Fruit fly (Drosophila melanogaster) whole organism, embryonic: Measurements from ENCODE around the gene mEFG1.

Experiments used
- BEAF-32 ChIP-seq: fragments of 200-800 bp; sonication (Bioruptor generic); optimal IDR thresholded peaks from 3 replicates; lab custom pipeline; 2017; ENCODE audit warnings: missing biosample characterization, missing genetic modification characterization, mild to moderate bottlenecking, moderate library complexity, missing genetic modification reagents
- CG10543 ChIP-seq: fragments of 200-800 bp; sonication (Bioruptor generic); optimal IDR thresholded peaks from 3 replicates; lab custom pipeline; 2017; ENCODE audit warnings: missing biosample characterization, mild to moderate bottlenecking, missing genetic modification characterization, moderate library complexity
- CG11504 ChIP-seq: fragments of 200-800 bp; sonication (Bioruptor generic); optimal IDR thresholded peaks from 3 replicates; lab custom pipeline; 2019; ENCODE audit warnings: missing biosample characterization, mild to moderate bottlenecking, missing genetic modification characterization, moderate library complexity
- CG12391 ChIP-seq: fragments of 200-800 bp; sonication (Bioruptor generic); optimal IDR thresholded peaks from 3 replicates; lab custom pipeline; 2018; ENCODE audit warnings: missing biosample characterization, mild to moderate bottlenecking, missing genetic modification characterization, moderate library complexity
- CG1603 ChIP-seq: fragments of 200-800 bp; sonication (Bioruptor generic); optimal IDR thresholded peaks from 2 replicates; lab custom pipeline; 2019; ENCODE audit warnings: missing biosample characterization, mild to moderate bottlenecking, missing genetic modification characterization, moderate library complexity
- CG16813 ChIP-seq: fragments of 200-800 bp; sonication (Bioruptor generic); IDR thresholded peaks from 3 replicates; pipeline ENCODE4 v1.3.6; 2022; ENCODE audit warnings: missing biosample characterization, missing genetic modification characterization; ENCODE audit not compliant: partially characterized antibody
- CG17328 ChIP-seq: fragments of 200-800 bp; sonication (Bioruptor generic); IDR thresholded peaks from 2 replicates; pipeline ENCODE4 v1.3.6; 2022; ENCODE audit warnings: missing biosample characterization, missing genetic modification characterization
- CG17385 ChIP-seq: fragments of 200-800 bp; sonication (Bioruptor generic); optimal IDR thresholded peaks from 3 replicates; lab custom pipeline; 2018; ENCODE audit warnings: missing biosample characterization, mild to moderate bottlenecking, missing genetic modification characterization
- CG2678 ChIP-seq: fragments of 200-800 bp; sonication (Bioruptor generic); optimal IDR thresholded peaks from 3 replicates; lab custom pipeline; 2019; ENCODE audit warnings: missing biosample characterization, mild to moderate bottlenecking, missing genetic modification characterization, moderate library complexity
- CG2712 ChIP-seq: fragments of 200-800 bp; optimal IDR thresholded peaks from 3 replicates; lab custom pipeline; 2019; ENCODE audit warnings: missing biosample characterization, mild to moderate bottlenecking, missing genetic modification characterization, moderate library complexity
- CG30403 ChIP-seq: fragments of 200-800 bp; sonication (Bioruptor generic); optimal IDR thresholded peaks from 3 replicates; lab custom pipeline; 2016; ENCODE audit warnings: missing biosample characterization, missing genetic modification characterization
- CG4854 ChIP-seq: fragments of 200-800 bp; sonication (Bioruptor generic); optimal IDR thresholded peaks from 2 replicates; lab custom pipeline; 2016; ENCODE audit warnings: missing biosample characterization, missing genetic modification characterization, inconsistent platforms
- CG6175 ChIP-seq: fragments of 200-800 bp; sonication (Bioruptor generic); IDR thresholded peaks from 3 replicates; pipeline ENCODE4 v1.3.6; 2022; ENCODE audit warnings: missing biosample characterization, missing genetic modification characterization
- CG6813 ChIP-seq: fragments of 200-800 bp; sonication (Bioruptor generic); optimal IDR thresholded peaks from 2 replicates; lab custom pipeline; 2017; ENCODE audit warnings: missing biosample characterization, missing genetic modification characterization, mild to moderate bottlenecking, moderate library complexity, missing genetic modification reagents
- CG8765 ChIP-seq: fragments of 200-800 bp; sonication (Bioruptor generic); IDR thresholded peaks from 2 replicates; pipeline ENCODE4 v1.3.6; 2022; ENCODE audit warnings: missing biosample characterization, missing genetic modification characterization
- CrebB ChIP-seq: fragments of 200-800 bp; sonication (Bioruptor generic); optimal IDR thresholded peaks from 3 replicates; lab custom pipeline; 2018; ENCODE audit warnings: missing biosample characterization, mild to moderate bottlenecking, missing genetic modification characterization
- Dek ChIP-seq: fragments of 200-800 bp; sonication (Bioruptor generic); optimal IDR thresholded peaks from 3 replicates; lab custom pipeline; 2019; ENCODE audit warnings: missing biosample characterization, mild to moderate bottlenecking, missing genetic modification characterization, moderate library complexity
- Dfd ChIP-seq, 2 experiments: fragments of >200 bp; optimal IDR thresholded peaks; 2 replicates each; lab custom pipeline; 2017; ENCODE audit warnings: missing biosample characterization in 2 of 2, missing genetic modification characterization in 2 of 2
- Fer1 ChIP-seq: fragments of 200-800 bp; sonication (Bioruptor generic); optimal IDR thresholded peaks from 2 replicates; lab custom pipeline; 2017; ENCODE audit warnings: missing biosample characterization, mild to moderate bottlenecking, missing genetic modification characterization
- Fer2 ChIP-seq: fragments of 200-800 bp; sonication (Bioruptor generic); optimal IDR thresholded peaks from 2 replicates; lab custom pipeline; 2018; ENCODE audit warnings: missing biosample characterization, mild to moderate bottlenecking, missing genetic modification characterization, moderate library complexity
- Fer3 ChIP-seq: fragments of 200-800 bp; sonication (Bioruptor generic); optimal IDR thresholded peaks from 2 replicates; lab custom pipeline; 2018; ENCODE audit warnings: missing biosample characterization, mild to moderate bottlenecking, missing genetic modification characterization, moderate library complexity
- Hey ChIP-seq: fragments of 200-800 bp; sonication (Bioruptor generic); optimal IDR thresholded peaks from 3 replicates; lab custom pipeline; 2018; ENCODE audit warnings: missing biosample characterization, mild to moderate bottlenecking, missing genetic modification characterization
- Lim3 ChIP-seq: fragments of 200-800 bp; sonication (Bioruptor generic); IDR thresholded peaks from 2 replicates; pipeline ENCODE4 v1.3.6; 2022; ENCODE audit warnings: missing biosample characterization, missing genetic modification characterization
- MTF-1 ChIP-seq: fragments of 200-800 bp; sonication (Bioruptor generic); optimal IDR thresholded peaks from 2 replicates; lab custom pipeline; 2018; ENCODE audit warnings: missing biosample characterization, mild to moderate bottlenecking, missing genetic modification characterization, borderline replicate concordance
- Nf-YA ChIP-seq: fragments of 200-800 bp; sonication (Bioruptor generic); IDR thresholded peaks from 2 replicates; pipeline ENCODE4 v1.3.6; 2022; ENCODE audit warnings: missing biosample characterization, missing genetic modification characterization
- Oli ChIP-seq: fragments of 200-800 bp; sonication (Bioruptor generic); optimal IDR thresholded peaks from 2 replicates; lab custom pipeline; 2018; ENCODE audit warnings: missing biosample characterization, mild to moderate bottlenecking, missing genetic modification characterization, moderate library complexity
- Sin3A ChIP-seq: fragments of >200 bp; optimal IDR thresholded peaks from 2 replicates; lab custom pipeline; 2018
- Sox100B ChIP-seq: fragments of 200-800 bp; sonication (Bioruptor generic); optimal IDR thresholded peaks from 3 replicates; lab custom pipeline; 2018; ENCODE audit warnings: missing biosample characterization, mild to moderate bottlenecking, missing genetic modification characterization
- ac ChIP-seq: fragments of 200-800 bp; sonication (Bioruptor generic); optimal IDR thresholded peaks from 3 replicates; lab custom pipeline; 2017; ENCODE audit warnings: missing biosample characterization, mild to moderate bottlenecking, missing genetic modification characterization
- amos ChIP-seq: fragments of 200-800 bp; sonication (Bioruptor generic); IDR thresholded peaks from 2 replicates; pipeline ENCODE4 v1.3.6; 2022; ENCODE audit warnings: missing biosample characterization, missing genetic modification characterization; ENCODE audit not compliant: partially characterized antibody
- az2 ChIP-seq: fragments of 200-800 bp; sonication (Bioruptor generic); optimal IDR thresholded peaks from 3 replicates; lab custom pipeline; 2016; ENCODE audit warnings: missing biosample characterization, missing genetic modification characterization
- fd102C ChIP-seq: fragments of 200-800 bp; sonication (Bioruptor generic); optimal IDR thresholded peaks from 2 replicates; lab custom pipeline; 2018; ENCODE audit warnings: missing biosample characterization, mild to moderate bottlenecking, missing genetic modification characterization, moderate library complexity
- gcm ChIP-seq: fragments of 200-800 bp; sonication (Bioruptor generic); optimal IDR thresholded peaks from 2 replicates; lab custom pipeline; 2019; ENCODE audit warnings: missing biosample characterization, mild to moderate bottlenecking, missing genetic modification characterization, moderate library complexity
- gem ChIP-seq: fragments of 200-800 bp; sonication (Bioruptor generic); optimal IDR thresholded peaks from 2 replicates; lab custom pipeline; 2019; ENCODE audit warnings: missing biosample characterization, mild to moderate bottlenecking, missing genetic modification characterization, moderate library complexity
- grau ChIP-seq: fragments of 200-800 bp; optimal IDR thresholded peaks from 3 replicates; lab custom pipeline; 2019; ENCODE audit warnings: missing biosample characterization, mild to moderate bottlenecking, missing genetic modification characterization, moderate library complexity
- kay ChIP-seq: fragments of 200-800 bp; sonication (Bioruptor generic); optimal IDR thresholded peaks from 2 replicates; lab custom pipeline; 2016; ENCODE audit warnings: missing biosample characterization, missing genetic modification characterization
- knrl ChIP-seq: fragments of 200-800 bp; sonication (Bioruptor generic); IDR thresholded peaks from 3 replicates; pipeline ENCODE4 v1.3.6; 2022; ENCODE audit warnings: missing biosample characterization, missing genetic modification characterization; ENCODE audit not compliant: partially characterized antibody
- nom ChIP-seq: fragments of 200-800 bp; sonication (Bioruptor generic); optimal IDR thresholded peaks from 2 replicates; lab custom pipeline; 2017; ENCODE audit warnings: missing biosample characterization, missing genetic modification characterization, mild to moderate bottlenecking, moderate library complexity, missing genetic modification reagents
- prd ChIP-seq, 3 experiments: fragments of >200 bp in 2 of 3; fragments of 200-800 bp in 1 of 3; sonication (Bioruptor generic) in 1 of 3; optimal IDR thresholded peaks in 2 of 3; IDR thresholded peaks in 1 of 3; 2 replicates in 2 of 3; 3 replicates in 1 of 3; pipeline versions ENCODE4 v1.3.6 to Lab custom; 2017 to 2022; ENCODE audit warnings: missing biosample characterization in 1 of 3, missing genetic modification characterization in 1 of 3
- pros ChIP-seq: fragments of 200-800 bp; sonication (Bioruptor generic); optimal IDR thresholded peaks from 3 replicates; lab custom pipeline; 2019; ENCODE audit warnings: missing biosample characterization, mild to moderate bottlenecking, missing genetic modification characterization, moderate library complexity
- ssp ChIP-seq: fragments of 200-800 bp; sonication (Bioruptor generic); IDR thresholded peaks from 2 replicates; pipeline ENCODE4 v1.3.6; 2022; ENCODE audit warnings: missing biosample characterization, missing genetic modification characterization
- tap ChIP-seq: fragments of 200-800 bp; optimal IDR thresholded peaks from 3 replicates; lab custom pipeline; 2019; ENCODE audit warnings: missing biosample characterization, mild to moderate bottlenecking, missing genetic modification characterization, moderate library complexity
- tin ChIP-seq: fragments of 200-800 bp; sonication (Bioruptor generic); optimal IDR thresholded peaks from 3 replicates; lab custom pipeline; 2016; ENCODE audit warnings: missing biosample characterization, missing genetic modification characterization
- ttk ChIP-seq: fragments of 200-800 bp; sonication (Bioruptor generic); IDR thresholded peaks from 2 replicates; pipeline ENCODE4 v2.1.2; 2022; ENCODE audit warnings: missing biosample characterization, missing genetic modification characterization
- unc-4 ChIP-seq: fragments of 200-800 bp; sonication (Bioruptor generic); IDR thresholded peaks from 2 replicates; pipeline ENCODE4 v1.3.6; 2022; ENCODE audit warnings: missing biosample characterization, missing genetic modification characterization; ENCODE audit not compliant: partially characterized antibody
- usp ChIP-seq: fragments of >200 bp; optimal IDR thresholded peaks from 2 replicates; lab custom pipeline; 2017; ENCODE audit warnings: missing biosample characterization, missing genetic modification characterization
- zfh1 ChIP-seq: fragments of 200-800 bp; sonication (Bioruptor generic); IDR thresholded peaks from 3 replicates; pipeline ENCODE4 v1.3.6; 2022; ENCODE audit warnings: missing biosample characterization, missing genetic modification characterization
- zfh2 ChIP-seq: fragments of 200-800 bp; sonication (Bioruptor generic); optimal IDR thresholded peaks from 2 replicates; lab custom pipeline; 2016; ENCODE audit warnings: missing biosample characterization, missing genetic modification characterization

mEFG1 gene

dm6 chr2L:7194351-7195037, 28.4 kb downstream of the mEFG1 start, which contains the start of gene CG4497 (continued):
- TF ChIP-seq Sox100B (GFP tag; lab: Kevin White, UChicago) (peak; percentile 78), Dfd (GFP tag; optimal IDR thresholded peaks at IDR 0.05; lab: Kevin White, UChicago) (peak in 1 of 2 experiments; percentile 66), CG16813 (GFP tag; lab: Robert Waterston, UW) (peak; percentile 74), CG8765 (GFP tag; lab: Robert Waterston, UW) (peak; percentile 88), CG17328 (GFP tag; lab: Robert Waterston, UW) (peak; percentile 87), knrl (peak; percentile 93), CG4854 (GFP tag; lab: Kevin White, UChicago) (peak; percentile 91), amos (peak; percentile 67), Fer2 (tag; lab: Kevin White, UChicago) (peak; percentile 81), Nf-YA (peak; percentile 75; the same call in 1 of the 2 replicates), ttk (GFP tag; lab: Robert Waterston, UW) (peak; percentile 92), Fer3 (tag; lab: Kevin White, UChicago) (peak; percentile 85), az2 (peak; percentile 90), CG10543 (GFP tag; lab: Kevin White, UChicago) (peak; percentile 87), Oli (peak; percentile 84), Hey (tag; lab: Kevin White, UChicago) (peak; percentile 41), Fer1 (GFP tag; lab: Kevin White, UChicago) (peak; percentile 87), CG6813 (GFP tag; lab: Kevin White, UChicago) (peak; percentile 26), gem (tag; lab: Kevin White, UChicago) (peak; percentile 96), fd102C (GFP tag; lab: Kevin White, UChicago) (peak; percentile 9), CG17385 (GFP tag; lab: Kevin White, UChicago) (peak; percentile 80), CG12391 (tag; lab: Kevin White, UChicago) (peak; percentile 92), grau (tag; lab: Kevin White, UChicago) (peak; percentile 89), CG2678 (tag; lab: Kevin White, UChicago) (peak; percentile 88), CrebB (peak; percentile 71), zfh1 (GFP tag; lab: Robert Waterston, UW) (peak; percentile 92), CG2712 (tag; lab: Kevin White, UChicago) (peak; percentile 90), Dek (tag; lab: Kevin White, UChicago) (peak; percentile 79), pros (no peak), tin (peak; percentile 96), prd (optimal IDR thresholded peaks at IDR 0.05; lab: Kevin White, UChicago) (no peak), prd (GFP tag; IDR thresholded peaks at IDR 0.05; lab: Robert Waterston, UW) (peak; percentile 97), ssp (GFP tag; lab: Robert Waterston, UW) (peak; percentile 91), Lim3 (GFP tag; lab: Robert Waterston, UW) (peak; percentile 78), BEAF-32 (GFP tag; lab: Kevin White, UChicago) (peak; percentile 47), nom (GFP tag; lab: Kevin White, UChicago) (peak; percentile 47), unc-4 (peak; percentile 54), gcm (GFP tag; lab: Kevin White, UChicago) (peak; percentile 62), kay (GFP tag; lab: Kevin White, UChicago) (peak; percentile 80), CG1603 (peak; percentile 95), CG11504 (peak; percentile 89), CG6175 (GFP tag; lab: Robert Waterston, UW) (peak; percentile 82), Sin3A (lab: Kevin White, UChicago) (peak; percentile 85), CG30403 (peak; percentile 97), tap (peak; percentile 59), ac (GFP tag; lab: Kevin White, UChicago) (no peak), MTF-1 (GFP tag; lab: Kevin White, UChicago) (peak; percentile 1), usp (GFP tag; lab: Kevin White, UChicago) (no peak), zfh2 (GFP tag; lab: Kevin White, UChicago) (peak; percentile 98)
